Fruit fly (Drosophila melanogaster) whole organism, embryonic: Measurements from ENCODE around the gene CG11912.

Source experiments
- Bteb2 ChIP-seq: fragments of 200-800 bp; sonication (Bioruptor generic); optimal IDR thresholded peaks from 2 replicates; lab custom pipeline; 2016; ENCODE audit warnings: missing biosample characterization, missing genetic modification characterization
- CG10267 ChIP-seq: fragments of 200-800 bp; sonication (Bioruptor generic); optimal IDR thresholded peaks from 2 replicates; lab custom pipeline; 2018; ENCODE audit warnings: missing biosample characterization, mild to moderate bottlenecking, missing genetic modification characterization, moderate library complexity
- CG10543 ChIP-seq: fragments of 200-800 bp; sonication (Bioruptor generic); optimal IDR thresholded peaks from 3 replicates; lab custom pipeline; 2017; ENCODE audit warnings: missing biosample characterization, mild to moderate bottlenecking, missing genetic modification characterization, moderate library complexity
- CG10979 ChIP-seq: fragments of 200-800 bp; sonication (Bioruptor generic); optimal IDR thresholded peaks from 2 replicates; lab custom pipeline; 2018; ENCODE audit warnings: missing biosample characterization, mild to moderate bottlenecking, missing genetic modification characterization, moderate library complexity
- CG11504 ChIP-seq: fragments of 200-800 bp; sonication (Bioruptor generic); optimal IDR thresholded peaks from 3 replicates; lab custom pipeline; 2019; ENCODE audit warnings: missing biosample characterization, mild to moderate bottlenecking, missing genetic modification characterization, moderate library complexity
- CG12391 ChIP-seq: fragments of 200-800 bp; sonication (Bioruptor generic); optimal IDR thresholded peaks from 3 replicates; lab custom pipeline; 2018; ENCODE audit warnings: missing biosample characterization, mild to moderate bottlenecking, missing genetic modification characterization, moderate library complexity
- CG13424 ChIP-seq: fragments of 200-800 bp; sonication (Bioruptor generic); optimal IDR thresholded peaks from 2 replicates; lab custom pipeline; 2019; ENCODE audit warnings: missing biosample characterization, mild to moderate bottlenecking, missing genetic modification characterization, moderate library complexity
- CG14965 ChIP-seq: fragments of 200-800 bp; sonication (Bioruptor generic); optimal IDR thresholded peaks from 2 replicates; lab custom pipeline; 2016; ENCODE audit warnings: missing biosample characterization, missing genetic modification characterization, borderline replicate concordance
- CG15073 ChIP-seq: fragments of 200-800 bp; sonication (Bioruptor generic); optimal IDR thresholded peaks from 2 replicates; lab custom pipeline; 2016; ENCODE audit warnings: missing biosample characterization, missing genetic modification characterization
- CG1647 ChIP-seq: fragments of 200-800 bp; sonication (Bioruptor generic); optimal IDR thresholded peaks from 3 replicates; lab custom pipeline; 2016; ENCODE audit warnings: missing biosample characterization, missing genetic modification characterization
- CG16863 ChIP-seq: fragments of 200-800 bp; sonication (Bioruptor generic); optimal IDR thresholded peaks from 3 replicates; lab custom pipeline; 2016; ENCODE audit warnings: missing biosample characterization, missing genetic modification characterization
- CG17186 ChIP-seq: fragments of 200-800 bp; sonication (Bioruptor generic); optimal IDR thresholded peaks from 3 replicates; lab custom pipeline; 2017; ENCODE audit warnings: missing biosample characterization, missing genetic modification reagents, missing genetic modification characterization
- CG18476 ChIP-seq: fragments of 200-800 bp; sonication (Bioruptor generic); optimal IDR thresholded peaks from 2 replicates; lab custom pipeline; 2016; ENCODE audit warnings: missing biosample characterization, mild to moderate bottlenecking, missing genetic modification characterization
- CG2678 ChIP-seq: fragments of 200-800 bp; sonication (Bioruptor generic); optimal IDR thresholded peaks from 3 replicates; lab custom pipeline; 2019; ENCODE audit warnings: missing biosample characterization, mild to moderate bottlenecking, missing genetic modification characterization, moderate library complexity
- CG32532 ChIP-seq: fragments of 200-800 bp; sonication (Bioruptor generic); IDR thresholded peaks from 2 replicates; pipeline ENCODE4 v1.3.6; 2022; ENCODE audit warnings: missing biosample characterization, missing genetic modification characterization
- CG32772 ChIP-seq: fragments of 200-800 bp; sonication (Bioruptor generic); IDR thresholded peaks from 2 replicates; pipeline ENCODE4 v1.3.6; 2022; ENCODE audit warnings: missing biosample characterization, missing genetic modification characterization
- CG43689 ChIP-seq: fragments of 200-800 bp; sonication (Bioruptor generic); IDR thresholded peaks from 2 replicates; pipeline ENCODE4 v1.3.6; 2022; ENCODE audit warnings: missing biosample characterization, missing genetic modification characterization
- CG6175 ChIP-seq: fragments of 200-800 bp; sonication (Bioruptor generic); IDR thresholded peaks from 3 replicates; pipeline ENCODE4 v1.3.6; 2022; ENCODE audit warnings: missing biosample characterization, missing genetic modification characterization
- CG6254 ChIP-seq: fragments of 200-800 bp; sonication (Bioruptor generic); optimal IDR thresholded peaks from 3 replicates; lab custom pipeline; 2017; ENCODE audit warnings: mild to moderate bottlenecking, missing biosample characterization, missing genetic modification reagents, missing genetic modification characterization
- CG9817 ChIP-seq: fragments of 200-800 bp; sonication (Bioruptor generic); optimal IDR thresholded peaks from 2 replicates; lab custom pipeline; 2018; ENCODE audit warnings: missing biosample characterization, mild to moderate bottlenecking, missing genetic modification characterization, moderate library complexity
- Camta ChIP-seq: fragments of 200-800 bp; sonication (Bioruptor generic); optimal IDR thresholded peaks from 2 replicates; lab custom pipeline; 2016; ENCODE audit warnings: missing biosample characterization, missing genetic modification characterization
- CkIIα-i1 ChIP-seq: fragments of 200-800 bp; sonication (Bioruptor generic); IDR thresholded peaks from 2 replicates; pipeline ENCODE4 v1.3.6; 2022; ENCODE audit warnings: missing biosample characterization, missing genetic modification characterization
- CoRest ChIP-seq: fragments of 200-800 bp; sonication (Bioruptor generic); optimal IDR thresholded peaks from 3 replicates; lab custom pipeline; 2018; ENCODE audit warnings: missing biosample characterization, mild to moderate bottlenecking, missing genetic modification characterization, moderate library complexity
- Dbx ChIP-seq: fragments of 200-800 bp; sonication (Bioruptor generic); IDR thresholded peaks from 3 replicates; pipeline ENCODE4 v1.3.6; 2022; ENCODE audit warnings: missing biosample characterization, missing genetic modification characterization
- Deaf1 ChIP-seq: fragments of 200-800 bp; optimal IDR thresholded peaks from 3 replicates; lab custom pipeline; 2019; ENCODE audit warnings: missing biosample characterization, mild to moderate bottlenecking, missing genetic modification characterization, moderate library complexity
- Doc3 ChIP-seq: fragments of 200-800 bp; sonication (Bioruptor generic); IDR thresholded peaks from 3 replicates; pipeline ENCODE4 v1.3.6; 2022; ENCODE audit warnings: missing biosample characterization, missing genetic modification characterization; ENCODE audit not compliant: partially characterized antibody
- Ets97D ChIP-seq: fragments of 200-800 bp; sonication (Bioruptor generic); optimal IDR thresholded peaks from 3 replicates; lab custom pipeline; 2016; ENCODE audit warnings: missing biosample characterization, missing genetic modification characterization
- HmgD ChIP-seq: fragments of 200-800 bp; sonication (Bioruptor generic); optimal IDR thresholded peaks from 3 replicates; lab custom pipeline; 2016; ENCODE audit warnings: missing biosample characterization, missing genetic modification characterization
- Jarid2 ChIP-seq: fragments of 200-800 bp; sonication (Bioruptor generic); optimal IDR thresholded peaks from 3 replicates; lab custom pipeline; 2017; ENCODE audit warnings: mild to moderate bottlenecking, missing biosample characterization, missing genetic modification reagents, missing genetic modification characterization
- Rx ChIP-seq: fragments of 200-800 bp; sonication (Bioruptor generic); IDR thresholded peaks from 2 replicates; pipeline ENCODE4 v1.3.6; 2022; ENCODE audit warnings: missing biosample characterization, missing genetic modification characterization
- Xbp1 ChIP-seq: fragments of 200-800 bp; sonication (Bioruptor generic); optimal IDR thresholded peaks from 3 replicates; lab custom pipeline; 2016; ENCODE audit warnings: missing biosample characterization, mild to moderate bottlenecking, missing genetic modification characterization
- ab ChIP-seq: fragments of 200-800 bp; sonication (Bioruptor generic); optimal IDR thresholded peaks from 2 replicates; lab custom pipeline; 2016; ENCODE audit warnings: missing biosample characterization, missing genetic modification characterization
- ac ChIP-seq: fragments of 200-800 bp; sonication (Bioruptor generic); optimal IDR thresholded peaks from 3 replicates; lab custom pipeline; 2017; ENCODE audit warnings: missing biosample characterization, mild to moderate bottlenecking, missing genetic modification characterization
- ash1 ChIP-seq: fragments of 200-800 bp; sonication (Bioruptor generic); optimal IDR thresholded peaks from 2 replicates; lab custom pipeline; 2018; ENCODE audit warnings: missing biosample characterization, mild to moderate bottlenecking, missing genetic modification characterization
- cato ChIP-seq: fragments of 200-800 bp; sonication (Bioruptor generic); optimal IDR thresholded peaks from 2 replicates; lab custom pipeline; 2016; ENCODE audit warnings: missing biosample characterization, missing genetic modification characterization, borderline replicate concordance
- chm ChIP-seq: fragments of 200-800 bp; sonication (Bioruptor generic); IDR thresholded peaks from 2 replicates; pipeline ENCODE4 v1.3.6; 2022; ENCODE audit warnings: missing biosample characterization, missing genetic modification characterization
- dpn ChIP-seq, 2 experiments: fragments of 200-800 bp; sonication (Bioruptor generic); optimal IDR thresholded peaks; 3 replicates each; lab custom pipeline; 2016; ENCODE audit warnings: missing biosample characterization in 2 of 2, missing genetic modification characterization in 2 of 2
- ewg ChIP-seq: fragments of 200-800 bp; sonication (Bioruptor generic); optimal IDR thresholded peaks from 3 replicates; lab custom pipeline; 2017; ENCODE audit warnings: mild to moderate bottlenecking, missing biosample characterization, missing genetic modification reagents, missing genetic modification characterization
- kah ChIP-seq: fragments of 200-800 bp; sonication (Bioruptor generic); optimal IDR thresholded peaks from 2 replicates; lab custom pipeline; 2018; ENCODE audit warnings: missing biosample characterization, mild to moderate bottlenecking, missing genetic modification characterization
- lov ChIP-seq, 2 experiments: fragments of 200-800 bp in 1 of 2; fragments of >200 bp in 1 of 2; sonication (Bioruptor generic) in 1 of 2; IDR thresholded peaks in 1 of 2; optimal IDR thresholded peaks in 1 of 2; 2 replicates in 1 of 2; 3 replicates in 1 of 2; pipeline versions ENCODE4 v1.3.6 to Lab custom; 2017 to 2022; ENCODE audit warnings: missing biosample characterization in 1 of 2, missing genetic modification characterization in 1 of 2
- rib ChIP-seq: fragments of 200-800 bp; sonication (Bioruptor generic); IDR thresholded peaks from 2 replicates; pipeline ENCODE4 v1.3.6; 2022; ENCODE audit warnings: missing biosample characterization, missing genetic modification characterization
- row ChIP-seq: fragments of 200-800 bp; sonication (Bioruptor generic); IDR thresholded peaks from 3 replicates; pipeline ENCODE4 v1.3.6; 2022; ENCODE audit warnings: missing biosample characterization, missing genetic modification characterization
- sens ChIP-seq: fragments of 200-800 bp; sonication (Bioruptor generic); peaks from one replicate; lab custom pipeline; 2016; ENCODE audit warnings: missing biosample characterization, missing genetic modification characterization
- so ChIP-seq: fragments of 200-800 bp; sonication (Bioruptor generic); IDR thresholded peaks from 3 replicates; pipeline ENCODE4 v1.3.6; 2022; ENCODE audit warnings: missing biosample characterization, missing genetic modification characterization
- sr ChIP-seq: fragments of 200-800 bp; sonication (Bioruptor generic); IDR thresholded peaks from 3 replicates; pipeline ENCODE4 v1.3.6; 2022; ENCODE audit warnings: missing biosample characterization, missing genetic modification characterization
- tgo ChIP-seq: fragments of 200-800 bp; sonication (Bioruptor generic); IDR thresholded peaks from 3 replicates; pipeline ENCODE4 v1.3.6; 2022; ENCODE audit warnings: missing biosample characterization, missing genetic modification characterization
- ttk ChIP-seq: fragments of 200-800 bp; sonication (Bioruptor generic); IDR thresholded peaks from 2 replicates; pipeline ENCODE4 v2.1.2; 2022; ENCODE audit warnings: missing biosample characterization, missing genetic modification characterization
- tup ChIP-seq: fragments of 200-800 bp; sonication (Bioruptor generic); optimal IDR thresholded peaks from 2 replicates; lab custom pipeline; 2016; ENCODE audit warnings: missing biosample characterization, mild to moderate bottlenecking, missing genetic modification characterization, moderate library complexity
- unpg ChIP-seq: fragments of 200-800 bp; sonication (Bioruptor generic); optimal IDR thresholded peaks from 3 replicates; lab custom pipeline; 2018; ENCODE audit warnings: missing biosample characterization, mild to moderate bottlenecking, missing genetic modification characterization, moderate library complexity

Gene CG11912

DNA sequence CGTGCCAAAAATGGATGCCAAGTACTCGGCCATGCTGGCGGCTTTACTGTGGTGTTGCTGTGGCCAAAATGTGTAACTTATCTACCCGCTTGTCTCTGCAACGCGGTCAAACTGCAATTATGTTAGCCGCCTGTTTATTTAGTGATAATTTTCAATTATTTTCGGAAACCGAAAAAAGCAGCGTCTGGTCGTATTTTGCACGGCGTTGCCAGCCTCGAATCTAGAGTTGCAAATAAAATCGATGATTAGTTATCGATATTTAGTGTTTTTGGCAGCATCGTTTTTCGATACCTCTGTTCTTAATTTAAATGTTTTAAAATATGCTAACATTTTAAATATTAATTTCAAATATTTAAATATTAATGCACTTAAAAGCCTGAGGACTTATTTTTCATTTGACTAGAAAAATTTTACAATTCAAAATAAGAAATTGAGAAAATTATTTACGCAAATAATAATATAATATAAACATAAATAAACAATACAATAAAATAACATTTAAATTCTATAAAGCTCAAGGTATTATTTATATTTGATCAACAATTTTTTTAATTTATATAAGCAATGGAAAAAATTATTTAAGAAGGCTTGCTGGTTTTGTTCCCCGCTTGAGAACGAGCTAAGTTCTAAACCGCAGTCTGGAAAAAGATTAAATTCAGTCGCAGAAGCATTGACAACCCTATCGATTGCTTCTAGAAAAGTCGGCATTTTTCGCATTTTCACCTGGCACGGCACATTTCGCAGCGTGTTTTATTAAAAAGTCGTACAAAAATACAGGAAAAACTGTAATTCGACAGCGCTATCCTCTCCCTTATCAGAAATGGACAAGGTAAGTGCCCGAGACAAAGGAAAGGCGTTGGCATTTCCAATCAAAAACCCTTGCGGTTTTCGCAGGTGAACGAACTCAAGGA is 24.4 kb downstream of the CG11912 start, which contains the start of the genes U2af38 and Stip1 (continued):
- TF ChIP-seq Doc3 (GFP tag; lab: Robert Waterston, UW): peak; percentile 61
- peak; percentile 29 for TF ChIP-seq CoRest
- no peak for TF ChIP-seq ash1 (GFP tag; lab: Kevin White, UChicago)
- no peak for TF ChIP-seq CG1647 (GFP tag; lab: Kevin White, UChicago)
- peak; percentile 64 for TF ChIP-seq CG12391 (tag; lab: Kevin White, UChicago)
- TF ChIP-seq sens (GFP tag; lab: Kevin White, UChicago): peak; percentile 24
- TF ChIP-seq Xbp1: peak; percentile 58
- TF ChIP-seq Camta (GFP tag; lab: Kevin White, UChicago): no peak
- TF ChIP-seq unpg: no peak
- TF ChIP-seq CG18476: no peak
- no peak for TF ChIP-seq ac (GFP tag; lab: Kevin White, UChicago)
- TF ChIP-seq CG15073 (GFP tag; lab: Kevin White, UChicago): no peak
- TF ChIP-seq CkIIα-i1: no peak
- TF ChIP-seq Rx (GFP tag; lab: Robert Waterston, UW): no peak
- TF ChIP-seq lov (optimal IDR thresholded peaks at IDR 0.05; lab: Kevin White, UChicago): no peak
- no peak for TF ChIP-seq lov (GFP tag; IDR thresholded peaks at IDR 0.05; lab: Robert Waterston, UW)
- no peak for TF ChIP-seq CG32532 (GFP tag; lab: Robert Waterston, UW)
- no peak for TF ChIP-seq CG6254
- TF ChIP-seq Dbx (GFP tag; lab: Robert Waterston, UW): no peak
- no peak for TF ChIP-seq tup (GFP tag; lab: Kevin White, UChicago)
- TF ChIP-seq Bteb2: no peak
- peak in 1 of 2 experiments; percentile 2 for TF ChIP-seq dpn (GFP tag; optimal IDR thresholded peaks at IDR 0.05; lab: Kevin White, UChicago)
- no peak for TF ChIP-seq CG6175 (GFP tag; lab: Robert Waterston, UW)
- no peak for TF ChIP-seq ttk (GFP tag; lab: Robert Waterston, UW)
- TF ChIP-seq Ets97D: no peak
- no peak for TF ChIP-seq so (GFP tag; lab: Robert Waterston, UW)
- TF ChIP-seq CG43689 (GFP tag; lab: Robert Waterston, UW): no peak
- TF ChIP-seq CG2678 (tag; lab: Kevin White, UChicago): peak; percentile 41
- TF ChIP-seq ewg: no peak
- TF ChIP-seq CG32772: no peak
- peak; percentile 10 for TF ChIP-seq CG9817 (tag; lab: Kevin White, UChicago)
- TF ChIP-seq rib (GFP tag; lab: Robert Waterston, UW): peak; percentile 63
- no peak for TF ChIP-seq HmgD (GFP tag; lab: Kevin White, UChicago)
- TF ChIP-seq CG13424: peak; percentile 15
- TF ChIP-seq CG10979 (tag; lab: Kevin White, UChicago): no peak
- TF ChIP-seq Deaf1 (tag; lab: Kevin White, UChicago): no peak
- TF ChIP-seq CG17186 (GFP tag; lab: Kevin White, UChicago): no peak
- TF ChIP-seq Jarid2 (GFP tag; lab: Kevin White, UChicago): no peak
- TF ChIP-seq CG10267: peak; percentile 85
- TF ChIP-seq kah (GFP tag; lab: Kevin White, UChicago): no peak
- peak; percentile 58 for TF ChIP-seq row (GFP tag; lab: Robert Waterston, UW)
- TF ChIP-seq CG11504 (tag; lab: Kevin White, UChicago): no peak
- no peak for TF ChIP-seq CG16863 (GFP tag; lab: Kevin White, UChicago)
- TF ChIP-seq sr: no peak
- no peak for TF ChIP-seq cato
- no peak for TF ChIP-seq chm (GFP tag; lab: Robert Waterston, UW)
- no peak for TF ChIP-seq CG14965 (GFP tag; lab: Kevin White, UChicago)
- TF ChIP-seq CG10543: peak; percentile 66
- no peak for TF ChIP-seq tgo (GFP tag; lab: Robert Waterston, UW)
- no peak for TF ChIP-seq ab (GFP tag; lab: Kevin White, UChicago)
